Worm (Caenorhabditis elegans): ENCODE results near the gene C14A6.8.

Gene C14A6.8

ce11 chrV:18188328-18188727 is 16.9 kb upstream of the C14A6.8 start, which contains the start of gene clec-245:
Gene clec-245, minus strand, starts transcription at chrV:18188428.
- TF ChIP-seq sdz-38 (tag; optimal IDR thresholded peaks at IDR 0.05): no peak
- TF ChIP-seq ccch-3 (GFP tag; optimal IDR thresholded peaks at IDR 0.05): no peak
- TF ChIP-seq F23B12.7 (tag; optimal IDR thresholded peaks at IDR 0.05; ENCODE audit: insufficient read depth): no peak
- TF ChIP-seq ets-4 (GFP tag; optimal IDR thresholded peaks at IDR 0.05): no peak
- TF ChIP-seq hmg-1.2 (GFP tag; IDR thresholded peaks at IDR 0.05): no peak
- no peak for TF ChIP-seq ceh-91 (GFP tag; IDR thresholded peaks at IDR 0.05)
- TF ChIP-seq madf-3 (GFP tag; IDR thresholded peaks at IDR 0.05): no peak
- no peak for TF ChIP-seq unc-130 (GFP tag; optimal IDR thresholded peaks at IDR 0.05)
- no peak for TF ChIP-seq xnd-1 (tag; optimal IDR thresholded peaks at IDR 0.05)
- no peak for TF ChIP-seq attf-6 (GFP tag; IDR thresholded peaks at IDR 0.05)
- TF ChIP-seq him-1 (tag; optimal IDR thresholded peaks at IDR 0.05): no peak
- no peak for TF ChIP-seq mcd-1 (GFP tag; IDR thresholded peaks at IDR 0.05)
- no peak for TF ChIP-seq ztf-26 (tag; optimal IDR thresholded peaks at IDR 0.05)
- TF ChIP-seq ztf-3 (GFP tag; optimal IDR thresholded peaks at IDR 0.05): no peak

ce11 chrV:18184910-18185309 is 13.4 kb upstream of the C14A6.8 start, which contains the start of gene C31G12.3:
Gene C31G12.3, plus strand, starts transcription at chrV:18185210.
- TF ChIP-seq nhr-90 (tag; optimal IDR thresholded peaks at IDR 0.05) (no peak), hsf-1 (GFP tag; IDR thresholded peaks at IDR 0.05) (no peak), chd-7 (tag; optimal IDR thresholded peaks at IDR 0.05) (no peak), F23B12.7 (tag; optimal IDR thresholded peaks at IDR 0.05; ENCODE audit: insufficient read depth) (no peak), mel-28 (tag; optimal IDR thresholded peaks at IDR 0.05; ENCODE audit: borderline replicate concordance) (no peak), F52B5.7 (tag; optimal IDR thresholded peaks at IDR 0.05) (no peak), hmg-1.2 (GFP tag; IDR thresholded peaks at IDR 0.05) (no peak)

ce11 chrV:18179663-18180062 is 8.2 kb upstream of the C14A6.8 start, which contains the start of gene C31G12.1:
Gene C31G12.1, plus strand, starts transcription at chrV:18179963.
- TF ChIP-seq nhr-27 (tag; optimal IDR thresholded peaks at IDR 0.05): no peak
- TF ChIP-seq let-526 (GFP tag; IDR thresholded peaks at IDR 0.05): no peak
- TF ChIP-seq tbp1 (GFP tag; optimal IDR thresholded peaks at IDR 0.05): no peak
- no peak for TF ChIP-seq attf-3 (GFP tag; conservative IDR thresholded peaks at IDR 0.05)
- no peak for TF ChIP-seq attf-5 (GFP tag; optimal IDR thresholded peaks at IDR 0.05)
- TF ChIP-seq hmg-1.2 (GFP tag; IDR thresholded peaks at IDR 0.05): no peak
- no peak for TF ChIP-seq madf-6 (GFP tag; IDR thresholded peaks at IDR 0.05)
- TF ChIP-seq ztf-25 (GFP tag; IDR thresholded peaks at IDR 0.05): no peak
- TF ChIP-seq ztf-6 (GFP tag; IDR thresholded peaks at IDR 0.05): no peak
- TF ChIP-seq F37B4.10 (GFP tag; IDR thresholded peaks at IDR 0.05): no peak
- no peak for TF ChIP-seq lin-35 (GFP tag; optimal IDR thresholded peaks at IDR 0.05)
- no peak for TF ChIP-seq fkh-3 (tag; optimal IDR thresholded peaks at IDR 0.05)
- no peak for TF ChIP-seq nhr-179 (tag; optimal IDR thresholded peaks at IDR 0.05)
- no peak for TF ChIP-seq pbrm-1 (GFP tag; IDR thresholded peaks at IDR 0.05)
- TF ChIP-seq ceh-100 (GFP tag; IDR thresholded peaks at IDR 0.05): no peak
- TF ChIP-seq mxl-1 (tag; optimal IDR thresholded peaks at IDR 0.05): no peak
- no peak for TF ChIP-seq snpc-3.4 (tag; optimal IDR thresholded peaks at IDR 0.05)
- TF ChIP-seq repo-1 (tag; optimal IDR thresholded peaks at IDR 0.05): no peak
- no peak for TF ChIP-seq him-1 (tag; optimal IDR thresholded peaks at IDR 0.05)

ce11 chrV:18178659-18179058 is 7.2 kb upstream of the C14A6.8 start, which contains the start of gene C31G12.4:
Gene C31G12.4, minus strand, starts transcription at chrV:18178759.
- no peak for TF ChIP-seq snpc-1.3 (tag; optimal IDR thresholded peaks at IDR 0.05; ENCODE audit: insufficient read depth)
- TF ChIP-seq C06A6.2 (GFP tag; conservative IDR thresholded peaks at IDR 0.05): no peak
- no peak for TF ChIP-seq attf-3 (GFP tag; conservative IDR thresholded peaks at IDR 0.05)
- no peak for TF ChIP-seq lin-26 (GFP tag; IDR thresholded peaks at IDR 0.05)
- TF ChIP-seq T26A5.8 (tag; optimal IDR thresholded peaks at IDR 0.05): no peak
- TF ChIP-seq chd-7 (tag; optimal IDR thresholded peaks at IDR 0.05): no peak
- TF ChIP-seq ztf-22 (GFP tag; optimal IDR thresholded peaks at IDR 0.05): no peak
- no peak for TF ChIP-seq ZK185.1 (tag; optimal IDR thresholded peaks at IDR 0.05; ENCODE audit: poor library complexity, severe bottlenecking)
- TF ChIP-seq Y95B8A.8 (GFP tag; IDR thresholded peaks at IDR 0.05): no peak
